Worm (Caenorhabditis elegans) whole organism, L1 larva: Measurements from ENCODE around the gene apd-3.

Source experiments
- C34B4.2 ChIP-seq: sonication (generic microtip); optimal IDR thresholded peaks from 2 replicates; lab custom pipeline; 2017; ENCODE audit warnings: mild to moderate bottlenecking, missing genetic modification characterization, missing compliant biosample characterization
- F16B12.6 ChIP-seq: fragments of 150-350 bp; optimal IDR thresholded peaks from 2 replicates; lab custom pipeline; 2014; ENCODE audit warnings: missing biosample characterization, missing genetic modification characterization
- aha-1 ChIP-seq: fragments of 150-350 bp; optimal IDR thresholded peaks from 2 replicates; lab custom pipeline; 2014; ENCODE audit warnings: missing biosample characterization, missing genetic modification characterization
- ceh-63 ChIP-seq: fragments of 200-800 bp; sonication (Bioruptor generic); optimal IDR thresholded peaks from 2 replicates; lab custom pipeline; 2018; ENCODE audit warnings: mild to moderate bottlenecking, missing genetic modification characterization, missing compliant biosample characterization
- ceh-82 ChIP-seq, 3 experiments: fragments of 150-350 bp in 1 of 3; sonication (generic microtip) in 2 of 3; optimal IDR thresholded peaks; 2 replicates each; lab custom pipeline; 2014 to 2017; ENCODE audit warnings: missing biosample characterization in 3 of 3, missing genetic modification characterization in 3 of 3
- ceh-88 ChIP-seq: fragments of 200-800 bp; sonication (Bioruptor generic); IDR thresholded peaks from 2 replicates; pipeline ENCODE4 v1.3.6; 2022; ENCODE audit warnings: missing genetic modification characterization, missing compliant biosample characterization
- ceh-90 ChIP-seq: sonication (generic microtip); optimal IDR thresholded peaks from 2 replicates; lab custom pipeline; 2016; ENCODE audit warnings: missing genetic modification characterization, missing compliant biosample characterization
- efl-3 ChIP-seq: fragments of 200-800 bp; sonication (Bioruptor generic); optimal IDR thresholded peaks from 2 replicates; lab custom pipeline; 2018; ENCODE audit warnings: mild to moderate bottlenecking, missing genetic modification characterization, missing compliant biosample characterization
- egl-13 ChIP-seq: sonication (generic microtip); optimal IDR thresholded peaks from 2 replicates; lab custom pipeline; 2016; ENCODE audit warnings: missing genotype, missing genetic modification reagents, missing genetic modification characterization, missing compliant biosample characterization
- elt-2 ChIP-seq: sonication (generic microtip); optimal IDR thresholded peaks from 2 replicates; lab custom pipeline; 2016; ENCODE audit warnings: missing genetic modification characterization, mild to moderate bottlenecking, inconsistent platforms, missing compliant biosample characterization, missing genetic modification reagents
- elt-3 ChIP-seq, 6 experiments: fragments of 150-350 bp in 1 of 6; sonication (generic microtip); optimal IDR thresholded peaks; 2 replicates each; lab custom pipeline; 2017 to 2018; ENCODE audit warnings: missing biosample characterization in 6 of 6, missing genetic modification characterization in 6 of 6, inconsistent platforms in 1 of 6
- fkh-10 ChIP-seq: sonication (generic microtip); optimal IDR thresholded peaks from 2 replicates; lab custom pipeline; 2017; ENCODE audit warnings: missing biosample characterization, missing genetic modification reagents, missing genetic modification characterization
- fkh-4 ChIP-seq: sonication (generic microtip); optimal IDR thresholded peaks from 2 replicates; lab custom pipeline; 2016; ENCODE audit warnings: missing compliant biosample characterization, missing genetic modification characterization, borderline replicate concordance
- fkh-8 ChIP-seq: sonication (generic microtip); optimal IDR thresholded peaks from 2 replicates; lab custom pipeline; 2016; ENCODE audit warnings: mild to moderate bottlenecking, missing genetic modification characterization, missing compliant biosample characterization
- fos-1 ChIP-seq: fragments of 150-350 bp; optimal IDR thresholded peaks from 2 replicates; lab custom pipeline; 2014; ENCODE audit warnings: missing biosample characterization, missing genetic modification characterization
- grh-1 ChIP-seq: fragments of 200-800 bp; sonication (Bioruptor generic); IDR thresholded peaks from 2 replicates; pipeline ENCODE4 v1.3.6; 2022; ENCODE audit warnings: missing genetic modification reagents, missing genetic modification characterization, missing compliant biosample characterization
- irx-1 ChIP-seq: sonication (generic microtip); optimal IDR thresholded peaks from 2 replicates; lab custom pipeline; 2016; ENCODE audit warnings: missing genetic modification characterization, missing compliant biosample characterization
- lin-13 ChIP-seq: fragments of 150-350 bp; optimal IDR thresholded peaks from 2 replicates; lab custom pipeline; 2014; ENCODE audit warnings: missing biosample characterization, missing genetic modification reagents, missing genetic modification characterization
- lin-35 ChIP-seq, 2 experiments: fragments of 150-350 bp; optimal IDR thresholded peaks; 2 replicates each; lab custom pipeline; 2014; ENCODE audit warnings: missing biosample characterization in 2 of 2, missing genetic modification characterization in 2 of 2, missing genetic modification reagents in 2 of 2
- lin-39 ChIP-seq: fragments of 150-350 bp; optimal IDR thresholded peaks from 2 replicates; lab custom pipeline; 2014; ENCODE audit warnings: missing biosample characterization, missing genetic modification reagents, missing genetic modification characterization
- lir-3 ChIP-seq: sonication (generic microtip); optimal IDR thresholded peaks from 2 replicates; lab custom pipeline; 2016; ENCODE audit warnings: mild to moderate bottlenecking, missing genetic modification characterization, moderate library complexity, missing compliant biosample characterization; ENCODE audit not compliant: poor library complexity
- lsy-2 ChIP-seq, 2 experiments: fragments of 150-350 bp; optimal IDR thresholded peaks; 2 replicates each; lab custom pipeline; 2014; ENCODE audit warnings: missing biosample characterization in 2 of 2, missing genetic modification characterization in 2 of 2
- mab-9 ChIP-seq: fragments of 200-800 bp; sonication (Bioruptor generic); IDR thresholded peaks from 2 replicates; pipeline ENCODE4 v1.3.6; 2022; ENCODE audit warnings: missing genetic modification reagents, missing genetic modification characterization, missing compliant biosample characterization
- mdl-1 ChIP-seq, 2 experiments: fragments of 150-350 bp; optimal IDR thresholded peaks; 2 replicates each; lab custom pipeline; 2014 to 2017; ENCODE audit warnings: missing biosample characterization in 2 of 2, missing genetic modification characterization in 2 of 2, inconsistent platforms in 1 of 2
- mef-2 ChIP-seq: fragments of 150-350 bp; optimal IDR thresholded peaks from 2 replicates; lab custom pipeline; 2014; ENCODE audit warnings: missing biosample characterization, missing genetic modification characterization
- nhr-12 ChIP-seq: sonication (generic microtip); optimal IDR thresholded peaks from 2 replicates; lab custom pipeline; 2017; ENCODE audit warnings: missing biosample characterization, missing genetic modification characterization
- nhr-20 ChIP-seq: sonication (generic microtip); optimal IDR thresholded peaks from 2 replicates; lab custom pipeline; 2016; ENCODE audit warnings: mild to moderate bottlenecking, missing genetic modification characterization, missing compliant biosample characterization
- nhr-237 ChIP-seq: fragments of 150-350 bp; optimal IDR thresholded peaks from 2 replicates; lab custom pipeline; 2014; ENCODE audit warnings: missing biosample characterization, missing genetic modification characterization
- nhr-71 ChIP-seq: sonication (generic microtip); optimal IDR thresholded peaks from 2 replicates; lab custom pipeline; 2016; ENCODE audit warnings: mild to moderate bottlenecking, missing genetic modification characterization, moderate library complexity, missing compliant biosample characterization
- nhr-77 ChIP-seq: fragments of 150-350 bp; optimal IDR thresholded peaks from 2 replicates; lab custom pipeline; 2014; ENCODE audit warnings: missing biosample characterization, missing genetic modification characterization
- nhr-84 ChIP-seq: sonication (generic microtip); optimal IDR thresholded peaks from 2 replicates; lab custom pipeline; 2017; ENCODE audit warnings: missing biosample characterization, missing genetic modification characterization
- nhr-90 ChIP-seq: sonication (generic microtip); optimal IDR thresholded peaks from 2 replicates; lab custom pipeline; 2016; ENCODE audit warnings: mild to moderate bottlenecking, missing genetic modification characterization, missing compliant biosample characterization; ENCODE audit not compliant: poor library complexity
- pax-3 ChIP-seq: fragments of 200-800 bp; sonication (Bioruptor generic); optimal IDR thresholded peaks from 2 replicates; lab custom pipeline; 2018; ENCODE audit warnings: mild to moderate bottlenecking, missing genetic modification characterization, moderate library complexity, missing compliant biosample characterization
- rnt-1 ChIP-seq: sonication (generic microtip); optimal IDR thresholded peaks from 2 replicates; lab custom pipeline; 2016; ENCODE audit warnings: mild to moderate bottlenecking, missing genetic modification characterization, moderate library complexity, missing compliant biosample characterization
- snpc-4 ChIP-seq: fragments of 150-350 bp; optimal IDR thresholded peaks from 2 replicates; lab custom pipeline; 2014; ENCODE audit warnings: missing biosample characterization, missing genetic modification characterization
- tlp-1 ChIP-seq: fragments of 150-350 bp; optimal IDR thresholded peaks from 2 replicates; lab custom pipeline; 2014; ENCODE audit warnings: missing biosample characterization, missing genetic modification characterization
- unc-130 ChIP-seq: fragments of 150-350 bp; optimal IDR thresholded peaks from 2 replicates; lab custom pipeline; 2017; ENCODE audit warnings: missing biosample characterization, missing genetic modification characterization, inconsistent platforms
- unc-30 ChIP-seq: sonication (generic microtip); optimal IDR thresholded peaks from 2 replicates; lab custom pipeline; 2017; ENCODE audit warnings: missing biosample characterization, missing genetic modification characterization
- unc-86 ChIP-seq: sonication (generic microtip); optimal IDR thresholded peaks from 2 replicates; lab custom pipeline; 2016; ENCODE audit warnings: missing genetic modification characterization, missing compliant biosample characterization
- unc-98 ChIP-seq: fragments of 200-800 bp; sonication (Bioruptor generic); IDR thresholded peaks from 2 replicates; pipeline ENCODE4 v1.3.6; 2022; ENCODE audit warnings: missing genetic modification characterization, missing compliant biosample characterization
- zip-4 ChIP-seq: fragments of 200-800 bp; sonication (Bioruptor generic); optimal IDR thresholded peaks from 2 replicates; lab custom pipeline; 2018; ENCODE audit warnings: mild to moderate bottlenecking, missing genetic modification characterization, moderate library complexity, missing compliant biosample characterization
- ztf-11 ChIP-seq, 2 experiments: sonication (generic microtip); optimal IDR thresholded peaks; 2 replicates each; lab custom pipeline; 2016 to 2017; ENCODE audit warnings: missing genetic modification characterization in 2 of 2, missing biosample characterization in 1 of 2, missing compliant biosample characterization in 1 of 2
- ztf-4 ChIP-seq: fragments of 150-350 bp; optimal IDR thresholded peaks from 2 replicates; lab custom pipeline; 2014; ENCODE audit warnings: missing biosample characterization, missing genetic modification characterization

The apd-3 gene

ce11 chrII:3502520-3503323 lies 43.5 kb downstream of the apd-3 start, which contains the start of the genes col-71 and Y49F6B.2 (continued):
- TF ChIP-seq lir-3 (peak; percentile 95), nhr-90 (tag; lab: Kevin White, UChicago) (peak; percentile 89), ceh-63 (no peak), tlp-1 (tag; lab: Kevin White, UChicago) (no peak), snpc-4 (tag; lab: Kevin White, UChicago) (peak; percentile 58), mab-9 (GFP tag; lab: Robert Waterston, UW) (peak; percentile 86), mef-2 (tag; lab: Kevin White, UChicago) (no peak), nhr-20 (tag; lab: Kevin White, UChicago) (peak; percentile 76), lin-35 (GFP tag; optimal IDR thresholded peaks at IDR 0.05; lab: Kevin White, UChicago) (peak; percentile 71 to 74), unc-30 (tag; lab: Kevin White, UChicago) (no peak), ceh-90 (tag; lab: Kevin White, UChicago) (peak; percentile 91), nhr-12 (no peak), rnt-1 (tag; lab: Kevin White, UChicago) (peak; percentile 98), grh-1 (peak; percentile 57), lin-39 (tag; lab: Kevin White, UChicago) (peak; percentile 64), pax-3 (peak; percentile 81), nhr-77 (tag; lab: Kevin White, UChicago) (peak; percentile 11), nhr-71 (peak; percentile 87), ceh-88 (peak; percentile 41; the same call in 1 of the 2 replicates), unc-86 (tag; lab: Kevin White, UChicago) (peak; percentile 75), efl-3 (no peak), elt-3 (tag; optimal IDR thresholded peaks at IDR 0.05; lab: Kevin White, UChicago) (peak in 2 of 6 experiments; percentile 21 to 40), egl-13 (tag; lab: Kevin White, UChicago) (peak; percentile 91), ceh-82 (tag; optimal IDR thresholded peaks at IDR 0.05; lab: Kevin White, UChicago) (peak; percentile 76 to 82 (median 78)), F16B12.6 (tag; lab: Kevin White, UChicago) (peak; percentile 66), mdl-1 (tag; optimal IDR thresholded peaks at IDR 0.05; lab: Kevin White, UChicago) (peak in 1 of 2 experiments; percentile 53), zip-4 (GFP tag; lab: Kevin White, UChicago) (no peak), unc-130 (tag; lab: Kevin White, UChicago) (peak; percentile 24), fkh-8 (tag; lab: Kevin White, UChicago) (peak; percentile 86), elt-2 (tag; lab: Kevin White, UChicago) (peak; percentile 68), fos-1 (tag; lab: Kevin White, UChicago) (peak; percentile 64), irx-1 (tag; lab: Kevin White, UChicago) (peak; percentile 92), ztf-11 (tag; optimal IDR thresholded peaks at IDR 0.05; lab: Kevin White, UChicago) (peak in 1 of 2 experiments; percentile 90), nhr-84 (tag; lab: Kevin White, UChicago) (no peak), lsy-2 (tag; optimal IDR thresholded peaks at IDR 0.05; lab: Kevin White, UChicago) (peak; percentile 84 to 85), aha-1 (tag; lab: Kevin White, UChicago) (no peak), lin-13 (GFP tag; lab: Kevin White, UChicago) (peak; percentile 80), ztf-4 (no peak), unc-98 (GFP tag; lab: Robert Waterston, UW) (peak; percentile 80), C34B4.2 (tag; lab: Kevin White, UChicago) (no peak), fkh-4 (tag; lab: Kevin White, UChicago) (peak; percentile 95), fkh-10 (peak; percentile 74), nhr-237 (tag; lab: Kevin White, UChicago) (peak; percentile 40)
